Worm (Caenorhabditis elegans) whole organism, L4 larva: ENCODE results near the gene daf-12.

Experiments used
- ceh-82 ChIP-seq: sonication (generic microtip); optimal IDR thresholded peaks from 2 replicates; lab custom pipeline; 2017; ENCODE audit warnings: missing biosample characterization, missing genetic modification characterization
- ctbp-1 ChIP-seq: fragments of 200-800 bp; sonication (Bioruptor generic); IDR thresholded peaks from 2 replicates; pipeline ENCODE4 v1.3.6; 2022; ENCODE audit warnings: missing genetic modification reagents, missing genetic modification characterization, missing compliant biosample characterization
- egl-27 ChIP-seq: sonication (generic microtip); optimal IDR thresholded peaks from 3 replicates; lab custom pipeline; 2017; ENCODE audit warnings: missing biosample characterization, missing genetic modification reagents, missing genetic modification characterization
- fos-1 ChIP-seq: fragments of 150-350 bp; optimal IDR thresholded peaks from 2 replicates; lab custom pipeline; 2014; ENCODE audit warnings: missing biosample characterization, missing genetic modification characterization
- hmg-1.1 ChIP-seq: fragments of 200-800 bp; sonication (Bioruptor generic); IDR thresholded peaks from 2 replicates; pipeline ENCODE4 v1.3.6; 2022; ENCODE audit warnings: missing genetic modification reagents, missing genetic modification characterization, missing compliant biosample characterization
- lsy-2 ChIP-seq, 2 experiments: fragments of 150-350 bp in 1 of 2; sonication (generic microtip) in 1 of 2; optimal IDR thresholded peaks; 2 replicates each; lab custom pipeline; 2014 to 2017; ENCODE audit warnings: missing biosample characterization in 2 of 2, missing genetic modification characterization in 2 of 2
- mep-1 ChIP-seq: fragments of 150-350 bp; sonication (generic microtip); optimal IDR thresholded peaks from 3 replicates; lab custom pipeline; 2014; ENCODE audit warnings: missing biosample characterization, missing genetic modification characterization
- nhr-11 ChIP-seq: fragments of 150-350 bp; optimal IDR thresholded peaks from 2 replicates; lab custom pipeline; 2014; ENCODE audit warnings: missing biosample characterization, missing genetic modification characterization
- nhr-237 ChIP-seq: sonication (generic microtip); optimal IDR thresholded peaks from 2 replicates; lab custom pipeline; 2017; ENCODE audit warnings: missing biosample characterization, missing genetic modification characterization
- nhr-76 ChIP-seq: fragments of 150-350 bp; optimal IDR thresholded peaks from 2 replicates; lab custom pipeline; 2014; ENCODE audit warnings: missing biosample characterization, missing genetic modification characterization

DNA sequence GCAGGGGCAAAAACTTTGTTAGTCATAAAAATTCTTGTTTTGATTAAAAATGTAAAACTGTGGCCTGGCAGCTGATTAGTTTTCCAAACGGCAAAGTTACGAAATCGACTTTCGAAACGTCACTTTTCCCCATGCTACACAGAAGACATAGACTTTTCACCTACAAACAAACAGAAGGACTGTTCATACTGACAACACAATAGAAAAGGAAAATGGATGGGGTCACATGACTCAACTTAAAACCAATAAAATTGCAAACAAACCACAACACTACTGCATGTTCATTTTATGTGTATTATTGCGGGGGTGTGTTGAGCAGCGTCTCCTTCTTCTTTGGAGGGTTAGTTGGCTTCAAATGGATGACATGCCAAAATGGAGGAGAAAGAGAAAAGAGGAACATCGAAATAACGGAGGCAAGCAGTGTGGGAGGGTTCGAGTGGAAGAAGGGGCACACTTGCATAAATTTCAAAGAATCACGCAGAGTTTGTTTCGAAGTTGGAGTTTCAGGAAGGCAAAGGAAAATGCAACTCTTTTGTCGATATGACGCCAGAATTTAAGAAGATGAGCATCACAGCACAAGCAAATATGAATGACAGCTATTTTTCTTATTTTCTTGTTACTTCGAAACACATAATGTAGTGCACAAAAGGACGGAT lies 42.5 kb downstream of the daf-12 start:
- TF ChIP-seq ceh-82: no peak
- peak; percentile 73 for TF ChIP-seq mep-1 (tag; lab: Kevin White, UChicago)
- TF ChIP-seq ctbp-1 (GFP tag; lab: Robert Waterston, UW): no peak
- TF ChIP-seq fos-1 (tag; lab: Kevin White, UChicago): no peak
- peak; percentile 58 for TF ChIP-seq nhr-11 (tag; lab: Kevin White, UChicago)
- no peak for TF ChIP-seq nhr-76
- 0 out of 2 replicates have a peak, but pooled peaks have one; percentile 48 for TF ChIP-seq hmg-1.1 (GFP tag; lab: Robert Waterston, UW)
- no peak for TF ChIP-seq nhr-237
- TF ChIP-seq egl-27: no peak
- peak in 1 of 2 experiments; percentile 61 for TF ChIP-seq lsy-2 (tag; optimal IDR thresholded peaks at IDR 0.05; lab: Kevin White, UChicago)
